Fruit fly (Drosophila melanogaster): Measurements from ENCODE around the gene vig.

vig gene

DNA sequence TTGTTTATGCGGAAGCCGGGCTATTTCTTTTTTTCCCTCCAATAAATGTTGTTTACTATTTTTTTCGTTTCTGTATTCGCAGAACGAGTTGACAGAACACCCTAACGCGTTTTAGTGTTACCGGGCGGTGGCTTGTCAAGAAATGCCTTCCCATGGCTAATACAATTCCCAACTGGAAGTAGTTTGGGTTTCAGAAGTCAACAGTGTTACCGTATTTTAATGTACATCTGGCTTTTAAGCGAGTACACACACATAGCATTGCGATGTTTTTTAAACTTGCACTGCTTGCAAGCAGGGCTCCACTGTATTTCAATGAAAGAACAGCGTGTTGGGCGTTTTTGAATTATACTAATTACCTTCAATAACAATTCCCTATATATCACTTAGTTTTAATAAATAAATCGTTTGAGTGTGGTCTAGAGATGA lies 9.5 kb downstream of the vig start, which contains the start of gene TfIIS (continued):
- peak; percentile 20 for TF ChIP-seq Dek (tag; optimal IDR thresholded peaks at IDR 0.05)
- no peak for TF ChIP-seq chn (GFP tag; optimal IDR thresholded peaks at IDR 0.05)
- TF ChIP-seq sd (tag; optimal IDR thresholded peaks at IDR 0.05) = peak; percentile 31
- TF ChIP-seq tll (GFP tag; optimal IDR thresholded peaks at IDR 0.05) = peak in 1 of 2 experiments; percentile 94
- no peak for TF ChIP-seq prd (optimal IDR thresholded peaks at IDR 0.05)
- TF ChIP-seq prd (GFP tag; IDR thresholded peaks at IDR 0.05) = no peak
- TF ChIP-seq ERR (GFP tag; optimal IDR thresholded peaks at IDR 0.05) = peak; percentile 3
- TF ChIP-seq CG13424 (tag; optimal IDR thresholded peaks at IDR 0.05) = no peak
- TF ChIP-seq inv (GFP tag; IDR thresholded peaks at IDR 0.05; ENCODE audit: partially characterized antibody) = peak; percentile 14; the same call in 1 of the 2 replicates
- no peak for TF ChIP-seq CG10209 (GFP tag; optimal IDR thresholded peaks at IDR 0.05)
- TF ChIP-seq Mes4 (GFP tag; optimal IDR thresholded peaks at IDR 0.05) = no peak
- peak; percentile 48; the same call in 1 of the 2 replicates for TF ChIP-seq Bgb (GFP tag; IDR thresholded peaks at IDR 0.05; ENCODE audit: partially characterized antibody)
- TF ChIP-seq Doc2 (GFP tag; IDR thresholded peaks at IDR 0.05) = no peak
- peak; percentile 29; the same call in 1 of the 2 replicates for TF ChIP-seq slbo (GFP tag; IDR thresholded peaks at IDR 0.05)
- no peak for TF ChIP-seq CG32772 (GFP tag; IDR thresholded peaks at IDR 0.05)
- TF ChIP-seq ken (GFP tag; IDR thresholded peaks at IDR 0.05) = no peak
- TF ChIP-seq CG34422 (GFP tag; IDR thresholded peaks at IDR 0.05) = peak; percentile 54; the same call in 2 of the 3 replicates
- TF ChIP-seq dysf (GFP tag; IDR thresholded peaks at IDR 0.05) = no peak
- TF ChIP-seq corto (GFP tag; optimal IDR thresholded peaks at IDR 0.05) = no peak
- TF ChIP-seq CG8924 (tag; optimal IDR thresholded peaks at IDR 0.05) = no peak
- TF ChIP-seq org-1 (GFP tag; optimal IDR thresholded peaks at IDR 0.05) = no peak
- TF ChIP-seq gcm (GFP tag; optimal IDR thresholded peaks at IDR 0.05) = no peak
- TF ChIP-seq ssp (GFP tag; IDR thresholded peaks at IDR 0.05) = peak; percentile 72
- no peak for TF ChIP-seq ranshi (GFP tag; IDR thresholded peaks at IDR 0.05)
- TF ChIP-seq CG43689 (GFP tag; IDR thresholded peaks at IDR 0.05) = no peak
- TF ChIP-seq kay (GFP tag; optimal IDR thresholded peaks at IDR 0.05) = no peak
- TF ChIP-seq CG17385 (GFP tag; optimal IDR thresholded peaks at IDR 0.05) = no peak
- peak; percentile 48 for TF ChIP-seq ftz-f1 (GFP tag; optimal IDR thresholded peaks at IDR 0.05)
- TF ChIP-seq CG3726 (GFP tag; IDR thresholded peaks at IDR 0.05) = no peak
- peak; percentile 24 for TF ChIP-seq CG3163 (GFP tag; optimal IDR thresholded peaks at IDR 0.05)
- no peak for TF ChIP-seq danr (GFP tag; IDR thresholded peaks at IDR 0.05)
- TF ChIP-seq Drgx (GFP tag; IDR thresholded peaks at IDR 0.05) = 0 out of 2 replicates have a peak, but pooled peaks have one; percentile 30
- TF ChIP-seq usp (GFP tag; optimal IDR thresholded peaks at IDR 0.05) = no peak
- no peak for TF ChIP-seq CG14050 (GFP tag; IDR thresholded peaks at IDR 0.05)
- TF ChIP-seq CG17802 (tag; optimal IDR thresholded peaks at IDR 0.05) = peak; percentile 56
- TF ChIP-seq ci (GFP tag; IDR thresholded peaks at IDR 0.05) = peak; percentile 57; the same call in 1 of the 3 replicates
- no peak for TF ChIP-seq vnd (GFP tag; IDR thresholded peaks at IDR 0.05; ENCODE audit: partially characterized antibody)
- TF ChIP-seq h (optimal IDR thresholded peaks at IDR 0.05) = no peak
- TF ChIP-seq CG13894 (tag; optimal IDR thresholded peaks at IDR 0.05) = peak; percentile 45
- TF ChIP-seq jumu (GFP tag; optimal IDR thresholded peaks at IDR 0.05) = peak; percentile 42
- peak; percentile 97 for TF ChIP-seq pzg (GFP tag; optimal IDR thresholded peaks at IDR 0.05)
- peak; percentile 88 for TF ChIP-seq Ets65A (GFP tag)
- no peak for TF ChIP-seq Trl (optimal IDR thresholded peaks at IDR 0.05)
- no peak for TF ChIP-seq Trl (GFP tag; optimal IDR thresholded peaks at IDR 0.05)
- peak; percentile 11 for TF ChIP-seq CG17912 (GFP tag; optimal IDR thresholded peaks at IDR 0.05)
- TF ChIP-seq lola (GFP tag; optimal IDR thresholded peaks at IDR 0.05) = no peak
- TF ChIP-seq salm (tag; optimal IDR thresholded peaks at IDR 0.05) = no peak
- TF ChIP-seq Asciz (GFP tag; optimal IDR thresholded peaks at IDR 0.05) = no peak
- TF ChIP-seq dmrt99B (tag; optimal IDR thresholded peaks at IDR 0.05) = no peak
- no peak for TF ChIP-seq B-H1 (GFP tag; IDR thresholded peaks at IDR 0.05)
- no peak for TF ChIP-seq zfh1 (GFP tag; IDR thresholded peaks at IDR 0.05)
- no peak for TF ChIP-seq ems (GFP tag; optimal IDR thresholded peaks at IDR 0.05)

Measured in whole organism, embryonic.